Comparison of ENCODE assay signal across 1 fruit fly cellular context in genomic region chr3R:29983073-29983544, dm6.
A peak's percentile ranks its signal among the peaks of the same experiment; 100 is the strongest.
TF ChIP-seq lines count a peak whose summit lies in the region.

Gene CG7896 (plus strand): TSS chr3R:29983426.

TF ChIP-seq in whole organism, embryonic, 481 proteins besides CTCF, POLR2A, EP300 and RAD21 (continued from another document and continues in another):
- TF ChIP-seq caup (GFP tag; optimal IDR thresholded peaks at IDR 0.05; lab: Kevin White, UChicago; ENCODE audit: severe bottlenecking) (peak; percentile 67), Ravus (GFP tag; IDR thresholded peaks at IDR 0.05; lab: Robert Waterston, UW) (peak; percentile 16; the same call in 1 of the 2 replicates), ase (GFP tag; IDR thresholded peaks at IDR 0.05; lab: Robert Waterston, UW) (peak; percentile 53; the same call in 1 of the 3 replicates), CG9876 (GFP tag; optimal IDR thresholded peaks at IDR 0.05; lab: Kevin White, UChicago) (no peak), Scr (GFP tag; IDR thresholded peaks at IDR 0.05; lab: Robert Waterston, UW; ENCODE audit: partially characterized antibody) (no peak), nom (GFP tag; optimal IDR thresholded peaks at IDR 0.05; lab: Kevin White, UChicago) (peak; percentile 64), pho (GFP tag; optimal IDR thresholded peaks at IDR 0.05; lab: Kevin White, UChicago) (no peak), Hr51 (GFP tag; optimal IDR thresholded peaks at IDR 0.05; lab: Kevin White, UChicago) (peak in 1 of 2 experiments; percentile 73), Optix (GFP tag; IDR thresholded peaks at IDR 0.05; lab: Robert Waterston, UW) (0 out of 3 replicates have a peak, but pooled peaks have one; percentile 30), CG17328 (GFP tag; IDR thresholded peaks at IDR 0.05; lab: Robert Waterston, UW) (peak; percentile 49), CG17568 (GFP tag; optimal IDR thresholded peaks at IDR 0.05; lab: Kevin White, UChicago) (no peak), CG1792 (GFP tag; optimal IDR thresholded peaks at IDR 0.05; lab: Kevin White, UChicago) (no peak), Fer1 (GFP tag; optimal IDR thresholded peaks at IDR 0.05; lab: Kevin White, UChicago) (peak; percentile 78), CG32767 (GFP tag; IDR thresholded peaks at IDR 0.05; lab: Robert Waterston, UW) (peak; percentile 38; the same call in 1 of the 2 replicates), Sry-δ (GFP tag; optimal IDR thresholded peaks at IDR 0.05; lab: Kevin White, UChicago) (no peak), rib (GFP tag; IDR thresholded peaks at IDR 0.05; lab: Robert Waterston, UW) (0 out of 2 replicates have a peak, but pooled peaks have one; percentile 22), trh (GFP tag; optimal IDR thresholded peaks at IDR 0.05; lab: Kevin White, UChicago) (no peak), CG31441 (GFP tag; IDR thresholded peaks at IDR 0.05; lab: Robert Waterston, UW) (peak; percentile 84), chn (GFP tag; optimal IDR thresholded peaks at IDR 0.05; lab: Kevin White, UChicago) (no peak), tx (GFP tag; optimal IDR thresholded peaks at IDR 0.05; lab: Kevin White, UChicago) (no peak), CG7357 (GFP tag; IDR thresholded peaks at IDR 0.05; lab: Robert Waterston, UW) (peak; percentile 80), CG3065 (GFP tag; optimal IDR thresholded peaks at IDR 0.05; lab: Kevin White, UChicago) (no peak), row (GFP tag; IDR thresholded peaks at IDR 0.05; lab: Robert Waterston, UW) (peak; percentile 94), CG16779 (GFP tag; IDR thresholded peaks at IDR 0.05; lab: Robert Waterston, UW) (0 out of 2 replicates have a peak, but pooled peaks have one; percentile 23), vnd (GFP tag; IDR thresholded peaks at IDR 0.05; lab: Robert Waterston, UW; ENCODE audit: partially characterized antibody) (no peak), cas (GFP tag; IDR thresholded peaks at IDR 0.05; lab: Robert Waterston, UW) (0 out of 2 replicates have a peak, but pooled peaks have one; percentile 14), peb (GFP tag; IDR thresholded peaks at IDR 0.05; lab: Robert Waterston, UW) (peak; percentile 80; the same call in 1 of the 2 replicates), ranshi (GFP tag; IDR thresholded peaks at IDR 0.05; lab: Robert Waterston, UW) (peak; percentile 67; the same call in 1 of the 2 replicates), luna (GFP tag; optimal IDR thresholded peaks at IDR 0.05; lab: Kevin White, UChicago) (no peak), Lpt (GFP tag; optimal IDR thresholded peaks at IDR 0.05; lab: Kevin White, UChicago) (no peak), CG11723 (GFP tag; optimal IDR thresholded peaks at IDR 0.05; lab: Kevin White, UChicago) (peak; percentile 52), odd (GFP tag; optimal IDR thresholded peaks at IDR 0.05; lab: Kevin White, UChicago) (peak; percentile 59), sens-2 (GFP tag; IDR thresholded peaks at IDR 0.05; lab: Robert Waterston, UW) (no peak), zen (tag; optimal IDR thresholded peaks at IDR 0.05; lab: Kevin White, UChicago) (no peak), CG9437 (GFP tag; optimal IDR thresholded peaks at IDR 0.05; lab: Kevin White, UChicago) (peak; percentile 38), CG17186 (GFP tag; optimal IDR thresholded peaks at IDR 0.05; lab: Kevin White, UChicago) (no peak), lilli (GFP tag; optimal IDR thresholded peaks at IDR 0.05; lab: Kevin White, UChicago) (peak; percentile 47), fd64A (GFP tag; optimal IDR thresholded peaks at IDR 0.05; lab: Kevin White, UChicago) (no peak), inv (GFP tag; IDR thresholded peaks at IDR 0.05; lab: Robert Waterston, UW; ENCODE audit: partially characterized antibody) (no peak), CG18011 (GFP tag; optimal IDR thresholded peaks at IDR 0.05; lab: Kevin White, UChicago) (no peak), CG15514 (GFP tag; optimal IDR thresholded peaks at IDR 0.05; lab: Kevin White, UChicago) (peak; percentile 48), Dad (GFP tag; optimal IDR thresholded peaks at IDR 0.05; lab: Kevin White, UChicago) (no peak), tap (tag; optimal IDR thresholded peaks at IDR 0.05; lab: Kevin White, UChicago) (peak; percentile 48), CG6272 (GFP tag; IDR thresholded peaks at IDR 0.05; lab: Robert Waterston, UW) (peak; percentile 76), CG8944 (GFP tag; optimal IDR thresholded peaks at IDR 0.05; lab: Kevin White, UChicago) (no peak), gem (tag; optimal IDR thresholded peaks at IDR 0.05; lab: Kevin White, UChicago) (peak; percentile 79), slou (GFP tag; optimal IDR thresholded peaks at IDR 0.05; lab: Kevin White, UChicago) (peak; percentile 62), zfh2 (GFP tag; optimal IDR thresholded peaks at IDR 0.05; lab: Kevin White, UChicago) (peak; percentile 28), Mes4 (GFP tag; optimal IDR thresholded peaks at IDR 0.05; lab: Kevin White, UChicago) (no peak), Camta (GFP tag; optimal IDR thresholded peaks at IDR 0.05; lab: Kevin White, UChicago) (no peak), Tbp (GFP tag; optimal IDR thresholded peaks at IDR 0.05; lab: Kevin White, UChicago) (no peak), CG15601 (tag; optimal IDR thresholded peaks at IDR 0.05; lab: Kevin White, UChicago) (peak; percentile 62), otp (GFP tag; IDR thresholded peaks at IDR 0.05; lab: Robert Waterston, UW) (peak; percentile 59; the same call in 1 of the 3 replicates), Hr3 (GFP tag; optimal IDR thresholded peaks at IDR 0.05; lab: Kevin White, UChicago) (peak; percentile 65), Adf1 (GFP tag; IDR thresholded peaks at IDR 0.05; lab: Robert Waterston, UW) (peak; percentile 31; the same call in 1 of the 2 replicates), CG10274 (GFP tag; optimal IDR thresholded peaks at IDR 0.05; lab: Kevin White, UChicago) (peak; percentile 8), CG3838 (GFP tag; optimal IDR thresholded peaks at IDR 0.05; lab: Kevin White, UChicago) (no peak), bbx (GFP tag; IDR thresholded peaks at IDR 0.05; lab: Robert Waterston, UW; ENCODE audit: partially characterized antibody) (0 out of 2 replicates have a peak, but pooled peaks have one; percentile 30), CG43689 (GFP tag; IDR thresholded peaks at IDR 0.05; lab: Robert Waterston, UW) (peak; percentile 49; the same call in 1 of the 2 replicates), CG32532 (GFP tag; IDR thresholded peaks at IDR 0.05; lab: Robert Waterston, UW) (peak; percentile 84), CG16813 (GFP tag; IDR thresholded peaks at IDR 0.05; lab: Robert Waterston, UW; ENCODE audit: partially characterized antibody) (no peak), Nf-YA (GFP tag; IDR thresholded peaks at IDR 0.05; lab: Robert Waterston, UW) (0 out of 2 replicates have a peak, but pooled peaks have one; percentile 52), ro (GFP tag; IDR thresholded peaks at IDR 0.05; lab: Robert Waterston, UW) (0 out of 2 replicates have a peak, but pooled peaks have one; percentile 56), CG8765 (GFP tag; IDR thresholded peaks at IDR 0.05; lab: Robert Waterston, UW) (peak; percentile 40; the same call in 1 of the 2 replicates), ap (GFP tag; IDR thresholded peaks at IDR 0.05; lab: Robert Waterston, UW) (no peak), CG11085 (GFP tag; IDR thresholded peaks at IDR 0.05; lab: Robert Waterston, UW) (peak; percentile 49; the same call in 1 of the 2 replicates), crp (GFP tag; optimal IDR thresholded peaks at IDR 0.05; lab: Kevin White, UChicago) (peak in 1 of 2 experiments; percentile 11), CHES-1-like (GFP tag; optimal IDR thresholded peaks at IDR 0.05; lab: Kevin White, UChicago) (no peak), CG12236 (GFP tag; optimal IDR thresholded peaks at IDR 0.05; lab: Kevin White, UChicago) (no peak), H2.0 (GFP tag; IDR thresholded peaks at IDR 0.05; lab: Robert Waterston, UW) (peak; percentile 71), grau (tag; optimal IDR thresholded peaks at IDR 0.05; lab: Kevin White, UChicago) (peak; percentile 69), mld (GFP tag; IDR thresholded peaks at IDR 0.05; lab: Robert Waterston, UW; ENCODE audit: partially characterized antibody) (no peak), CG16863 (GFP tag; optimal IDR thresholded peaks at IDR 0.05; lab: Kevin White, UChicago) (no peak), Stat92E (GFP tag; optimal IDR thresholded peaks at IDR 0.05; lab: Kevin White, UChicago) (peak in 1 of 3 experiments; percentile 13), Max (GFP tag; optimal IDR thresholded peaks at IDR 0.05; lab: Kevin White, UChicago) (peak; percentile 37), CG13287 (GFP tag; IDR thresholded peaks at IDR 0.05; lab: Robert Waterston, UW; ENCODE audit: partially characterized antibody) (peak; percentile 10; the same call in 1 of the 2 replicates), CG14860 (GFP tag; IDR thresholded peaks at IDR 0.05; lab: Robert Waterston, UW; ENCODE audit: partially characterized antibody) (no peak), CG5953 (GFP tag; IDR thresholded peaks at IDR 0.05; lab: Robert Waterston, UW) (peak; percentile 49; the same call in 1 of the 2 replicates), ken (GFP tag; IDR thresholded peaks at IDR 0.05; lab: Robert Waterston, UW) (peak; percentile 82), Doc2 (GFP tag; IDR thresholded peaks at IDR 0.05; lab: Robert Waterston, UW) (0 out of 2 replicates have a peak, but pooled peaks have one; percentile 5), Six4 (GFP tag; optimal IDR thresholded peaks at IDR 0.05; lab: Kevin White, UChicago) (peak; percentile 25), corto (GFP tag; optimal IDR thresholded peaks at IDR 0.05; lab: Kevin White, UChicago) (peak; percentile 91), Hr78 (GFP tag; optimal IDR thresholded peaks at IDR 0.05; lab: Kevin White, UChicago) (peak in 1 of 2 experiments; percentile 62), sr (GFP tag; IDR thresholded peaks at IDR 0.05; lab: Robert Waterston, UW) (peak; percentile 25; the same call in 1 of the 3 replicates), CoRest (tag; optimal IDR thresholded peaks at IDR 0.05; lab: Kevin White, UChicago) (peak; percentile 75), insv (GFP tag; optimal IDR thresholded peaks at IDR 0.05; lab: Kevin White, UChicago) (no peak), yki (optimal IDR thresholded peaks at IDR 0.05; lab: Kevin White, UChicago) (no peak), zen2 (GFP tag; IDR thresholded peaks at IDR 0.05; lab: Robert Waterston, UW; ENCODE audit: partially characterized antibody) (no peak), B-H1 (GFP tag; IDR thresholded peaks at IDR 0.05; lab: Robert Waterston, UW) (peak; percentile 57; the same call in 2 of the 3 replicates), Neu2 (GFP tag; optimal IDR thresholded peaks at IDR 0.05; lab: Kevin White, UChicago; ENCODE audit: borderline replicate concordance) (no peak), CG17802 (tag; optimal IDR thresholded peaks at IDR 0.05; lab: Kevin White, UChicago) (no peak), Gug (GFP tag; IDR thresholded peaks at IDR 0.05; lab: Robert Waterston, UW) (peak; percentile 71), ttk (GFP tag; IDR thresholded peaks at IDR 0.05; lab: Robert Waterston, UW) (peak; percentile 78), CG8388 (GFP tag; optimal IDR thresholded peaks at IDR 0.05; lab: Kevin White, UChicago) (peak; percentile 46), so (GFP tag; IDR thresholded peaks at IDR 0.05; lab: Robert Waterston, UW) (peak; percentile 77; the same call in 2 of the 3 replicates), eve (GFP tag; optimal IDR thresholded peaks at IDR 0.05; lab: Kevin White, UChicago) (no peak), CG3726 (GFP tag; IDR thresholded peaks at IDR 0.05; lab: Robert Waterston, UW) (peak; percentile 74; the same call in 2 of the 3 replicates), dm (GFP tag; optimal IDR thresholded peaks at IDR 0.05; lab: Kevin White, UChicago) (no peak), CG11560 (tag; IDR thresholded peaks at IDR 0.05; lab: Robert Waterston, UW) (no peak), gcm2 (GFP tag; optimal IDR thresholded peaks at IDR 0.05; lab: Kevin White, UChicago) (no peak), HLHmδ (GFP tag; optimal IDR thresholded peaks at IDR 0.05; lab: Kevin White, UChicago) (no peak), CG4617 (GFP tag; optimal IDR thresholded peaks at IDR 0.05; lab: Kevin White, UChicago; ENCODE audit: borderline replicate concordance) (peak; percentile 1), Hsf (GFP tag; optimal IDR thresholded peaks at IDR 0.05; lab: Kevin White, UChicago) (peak; percentile 33), CG10147 (GFP tag; optimal IDR thresholded peaks at IDR 0.05; lab: Kevin White, UChicago) (peak; percentile 54), lmd (GFP tag; IDR thresholded peaks at IDR 0.05; lab: Robert Waterston, UW) (peak; percentile 87), en (GFP tag; optimal IDR thresholded peaks at IDR 0.05; lab: Kevin White, UChicago) (no peak), Nf-YB (GFP tag; optimal IDR thresholded peaks at IDR 0.05; lab: Kevin White, UChicago) (peak; percentile 21), lbe (GFP tag; optimal IDR thresholded peaks at IDR 0.05; lab: Kevin White, UChicago) (peak; percentile 87), CG6254 (GFP tag; optimal IDR thresholded peaks at IDR 0.05; lab: Kevin White, UChicago) (peak; percentile 41), Dfd (GFP tag; optimal IDR thresholded peaks at IDR 0.05; lab: Kevin White, UChicago) (no peak), CG17912 (GFP tag; optimal IDR thresholded peaks at IDR 0.05; lab: Kevin White, UChicago) (no peak), Atf-2 (GFP tag; optimal IDR thresholded peaks at IDR 0.05; lab: Kevin White, UChicago) (no peak), Dip3 (GFP tag; optimal IDR thresholded peaks at IDR 0.05; lab: Kevin White, UChicago) (peak; percentile 6), kah (GFP tag; optimal IDR thresholded peaks at IDR 0.05; lab: Kevin White, UChicago) (peak; percentile 10), Asciz (GFP tag; optimal IDR thresholded peaks at IDR 0.05; lab: Kevin White, UChicago) (peak; percentile 4), CkIIα-i1 (GFP tag; IDR thresholded peaks at IDR 0.05; lab: Robert Waterston, UW) (no peak), cad (GFP tag; optimal IDR thresholded peaks at IDR 0.05; lab: Kevin White, UChicago) (no peak), CG9609 (GFP tag; optimal IDR thresholded peaks at IDR 0.05; lab: Kevin White, UChicago) (no peak), CG4730 (GFP tag; IDR thresholded peaks at IDR 0.05; lab: Robert Waterston, UW) (peak; percentile 74), CG6791 (GFP tag; IDR thresholded peaks at IDR 0.05; lab: Robert Waterston, UW; ENCODE audit: partially characterized antibody) (0 out of 3 replicates have a peak, but pooled peaks have one; percentile 27), fu2 (GFP tag; optimal IDR thresholded peaks at IDR 0.05; lab: Kevin White, UChicago) (no peak), CG9932 (GFP tag; IDR thresholded peaks at IDR 0.05; lab: Robert Waterston, UW) (peak; percentile 83), CG10431 (GFP tag; optimal IDR thresholded peaks at IDR 0.05; lab: Kevin White, UChicago) (no peak), Taf1 (GFP tag; IDR thresholded peaks at IDR 0.05; lab: Robert Waterston, UW) (peak; percentile 71), unpg (GFP tag; optimal IDR thresholded peaks at IDR 0.05; lab: Kevin White, UChicago) (peak; percentile 58), Ets97D (GFP tag; optimal IDR thresholded peaks at IDR 0.05; lab: Kevin White, UChicago) (no peak)
